Fruit fly (Drosophila melanogaster) whole organism: ENCODE data around the gene hop.

Source experiments
- CG8478 ChIP-seq: fragments of >200 bp; optimal IDR thresholded peaks from 2 replicates; lab custom pipeline; 2018; ENCODE audit warnings: inconsistent platforms
- Dll ChIP-seq: fragments of >200 bp; optimal IDR thresholded peaks from 2 replicates; lab custom pipeline; 2017
- EcR ChIP-seq, 2 experiments: fragments of >200 bp; optimal IDR thresholded peaks; 2 replicates each; lab custom pipeline; 2017; ENCODE audit warnings: missing biosample characterization in 2 of 2, missing genetic modification characterization in 2 of 2, missing genetic modification reagents in 2 of 2
- pan ChIP-seq: fragments of >200 bp; optimal IDR thresholded peaks from 2 replicates; lab custom pipeline; 2017
- psq ChIP-seq: fragments of >200 bp; optimal IDR thresholded peaks from 2 replicates; lab custom pipeline; 2017
- usp ChIP-seq: fragments of >200 bp; optimal IDR thresholded peaks from 2 replicates; lab custom pipeline; 2017; ENCODE audit warnings: missing biosample characterization, missing genetic modification characterization, mixed read lengths

Gene hop

DNA sequence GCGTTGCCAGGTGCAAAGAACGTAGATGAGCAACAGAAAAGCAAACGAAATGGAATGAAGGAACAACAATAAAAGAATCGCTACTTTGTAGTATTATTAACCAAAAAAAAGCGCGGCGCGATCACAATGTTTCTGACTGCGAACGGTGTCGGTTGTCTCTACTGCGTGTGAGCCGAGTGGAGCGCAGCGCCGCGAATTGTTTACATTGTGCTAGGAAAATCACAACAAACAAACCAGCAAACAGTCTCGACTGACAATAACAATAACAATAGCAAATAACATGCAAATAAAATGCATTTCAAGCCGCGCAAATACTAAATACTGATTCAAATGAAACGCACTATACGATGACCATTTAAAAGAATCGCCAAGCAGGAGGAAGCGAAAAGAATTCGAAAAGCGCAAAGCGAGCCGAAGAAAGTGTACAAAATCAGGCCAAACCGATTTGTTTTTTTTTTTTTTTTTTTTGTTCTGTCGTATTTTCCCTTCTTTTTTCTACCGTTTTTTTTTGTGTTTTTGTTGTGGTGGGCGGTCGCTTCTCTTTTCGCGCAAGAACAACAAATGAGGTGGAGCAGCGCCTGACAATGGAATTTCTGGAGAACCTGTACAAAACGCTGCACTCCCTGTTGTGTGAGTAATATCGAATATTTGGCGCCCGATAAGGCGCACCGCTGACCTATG, 27.9 kb downstream of the hop start, which contains the start of the genes CG34348 and Kap3:
Gene CG34348 (plus strand): TSS at position 6 of the 681 bp plus-strand sequence.
Gene Kap3 (minus strand): TSS at position 217 of the 681 bp plus-strand sequence.
- no peak for TF ChIP-seq usp (GFP tag; lab: Kevin White, UChicago)
- TF ChIP-seq EcR (GFP tag; optimal IDR thresholded peaks at IDR 0.05; lab: Kevin White, UChicago) = no peak
- TF ChIP-seq Dll (lab: Kevin White, UChicago) = no peak
- no peak for TF ChIP-seq psq
- TF ChIP-seq CG8478 = no peak
- no peak for TF ChIP-seq pan (lab: Kevin White, UChicago)

DNA sequence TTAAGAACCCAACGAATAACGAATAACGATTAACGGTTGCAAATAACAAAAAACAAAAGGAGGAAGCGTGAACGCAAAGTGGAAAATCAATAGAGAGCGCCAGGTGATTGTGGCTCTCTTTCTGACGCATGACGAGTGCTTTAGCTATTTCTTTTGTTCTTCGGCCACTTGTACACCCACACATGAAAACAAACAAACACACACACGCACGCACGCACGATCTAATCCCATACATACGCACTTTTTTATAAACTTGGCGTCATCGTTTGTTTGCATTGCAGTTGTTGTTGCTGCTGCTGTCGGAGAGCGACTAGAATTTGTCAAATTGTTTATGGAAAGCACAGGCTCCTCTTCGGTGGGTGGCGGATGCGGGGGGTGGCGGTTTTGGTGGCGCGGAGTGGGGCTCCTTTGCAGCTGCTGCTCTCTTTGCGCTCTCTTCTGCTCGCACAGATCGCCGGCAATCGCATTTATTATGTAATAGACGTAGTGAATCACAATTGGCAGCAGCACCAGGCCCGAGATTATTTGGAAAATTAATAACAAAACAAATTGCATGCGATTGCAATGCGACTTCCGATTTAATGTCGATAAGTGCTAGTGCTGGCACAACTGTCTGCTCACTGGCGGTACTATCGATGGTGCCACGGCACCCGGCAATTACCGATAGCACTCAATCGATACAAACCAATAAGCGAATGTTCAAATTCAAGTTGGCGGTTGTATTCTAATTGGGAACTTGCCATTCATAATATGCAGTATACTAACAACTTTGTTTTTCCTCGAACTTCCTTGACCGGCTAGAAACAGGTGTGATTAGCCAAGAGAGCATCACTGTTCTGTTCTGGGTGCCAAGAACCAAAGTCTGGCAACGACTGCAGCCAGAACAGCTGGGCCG, 28.7 kb downstream of the hop start:
- TF ChIP-seq usp (GFP tag; lab: Kevin White, UChicago) = no peak
- peak; percentile 40 for TF ChIP-seq Dll (lab: Kevin White, UChicago)

DNA sequence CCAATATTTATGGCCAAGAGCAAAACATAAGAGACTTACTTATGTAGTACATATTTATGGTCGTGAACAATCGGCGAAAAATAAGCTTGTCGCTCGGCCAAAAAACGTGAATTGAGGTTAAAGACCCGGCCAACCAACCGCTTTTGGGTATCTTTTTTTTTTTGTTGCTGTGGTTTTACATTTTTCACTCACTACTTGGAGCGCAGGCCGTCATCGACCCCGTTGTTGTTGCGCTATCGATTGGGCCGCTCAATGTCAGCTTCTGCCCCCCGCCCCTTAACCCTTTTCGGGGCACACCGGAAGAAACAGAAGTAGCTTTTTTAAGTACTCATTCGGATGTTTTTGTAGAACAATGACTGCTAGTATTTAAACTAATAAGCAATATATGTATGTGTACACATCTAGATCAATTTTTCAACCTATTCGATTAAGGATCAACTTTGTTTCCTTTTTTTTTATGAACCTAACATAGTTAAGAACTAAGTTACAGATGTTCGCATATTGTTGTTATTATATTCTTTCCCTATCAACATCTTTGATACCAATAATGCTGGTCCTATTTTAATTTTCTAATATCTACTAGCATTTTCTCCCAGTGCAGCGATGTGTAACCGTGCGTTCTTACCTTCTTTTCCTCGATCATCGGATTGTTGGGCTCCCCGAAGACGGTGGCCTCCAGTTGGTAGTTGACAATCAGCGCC, 29.7 kb downstream of the hop start:
- TF ChIP-seq CG8478 (no peak), Dll (lab: Kevin White, UChicago) (no peak), usp (GFP tag; lab: Kevin White, UChicago) (no peak), pan (lab: Kevin White, UChicago) (no peak), psq (no peak), EcR (GFP tag; optimal IDR thresholded peaks at IDR 0.05; lab: Kevin White, UChicago) (no peak)

DNA sequence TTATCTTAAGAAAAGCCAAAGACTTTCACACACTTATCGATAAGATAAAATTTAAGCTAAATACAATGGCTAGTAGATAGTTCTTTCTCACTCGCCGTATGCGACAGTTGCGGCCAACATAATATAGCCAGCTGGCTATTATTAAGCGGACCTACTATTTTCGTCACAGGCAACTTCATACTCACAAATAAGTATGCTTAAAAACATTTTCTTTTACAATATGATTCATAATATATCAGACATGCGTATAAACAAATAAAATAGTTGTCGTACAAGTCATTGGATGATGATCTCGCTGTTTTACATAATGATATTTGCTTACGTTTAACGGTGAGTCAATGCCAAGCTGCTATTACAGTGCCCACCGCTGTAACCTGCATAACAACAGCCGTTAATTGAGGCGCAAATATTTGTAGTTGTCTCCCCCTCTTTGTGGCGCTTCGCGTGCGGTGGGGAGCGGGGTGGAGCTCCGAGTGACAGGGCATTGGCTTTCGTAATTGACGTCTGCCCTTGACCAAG, 41.6 kb downstream of the hop start:
- TF ChIP-seq EcR (GFP tag; optimal IDR thresholded peaks at IDR 0.05; lab: Kevin White, UChicago) (no peak), Dll (lab: Kevin White, UChicago) (peak; percentile 11)

DNA sequence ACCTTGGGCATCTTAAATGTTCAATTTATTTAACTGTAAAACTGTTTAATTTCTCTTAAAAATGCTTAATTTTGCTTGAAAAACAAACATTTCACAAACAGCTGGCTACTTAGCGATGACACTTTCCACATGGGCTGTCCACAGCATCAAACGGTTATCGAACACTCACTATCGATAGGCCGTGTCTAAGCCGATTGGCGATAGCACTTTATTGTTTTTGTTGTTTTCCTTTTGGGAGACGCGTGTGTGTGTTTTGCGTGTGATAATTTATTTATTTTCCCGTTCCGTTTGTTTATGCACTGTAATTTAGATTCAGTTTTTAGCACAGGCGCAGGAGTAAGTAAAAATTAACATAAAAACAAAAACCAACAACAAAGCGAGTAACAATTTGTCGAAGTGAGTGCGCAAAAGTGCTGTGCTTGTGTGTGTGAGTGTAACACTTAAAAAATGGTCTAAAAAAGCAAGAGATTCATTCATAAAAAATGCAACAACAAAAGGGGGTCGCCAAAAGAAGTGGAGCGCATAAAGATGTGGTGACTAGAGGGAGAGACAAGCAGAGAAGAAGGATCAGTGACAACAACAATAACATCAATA, 42.6 kb downstream of the hop start, which contains the start of gene Gapvd1:
Gene Gapvd1 (plus strand): TSS at position 211 of the 594 bp plus-strand sequence.
- peak; percentile 41 for TF ChIP-seq CG8478
- TF ChIP-seq EcR (GFP tag; optimal IDR thresholded peaks at IDR 0.05; lab: Kevin White, UChicago) = no peak
- no peak for TF ChIP-seq usp (GFP tag; lab: Kevin White, UChicago)

DNA sequence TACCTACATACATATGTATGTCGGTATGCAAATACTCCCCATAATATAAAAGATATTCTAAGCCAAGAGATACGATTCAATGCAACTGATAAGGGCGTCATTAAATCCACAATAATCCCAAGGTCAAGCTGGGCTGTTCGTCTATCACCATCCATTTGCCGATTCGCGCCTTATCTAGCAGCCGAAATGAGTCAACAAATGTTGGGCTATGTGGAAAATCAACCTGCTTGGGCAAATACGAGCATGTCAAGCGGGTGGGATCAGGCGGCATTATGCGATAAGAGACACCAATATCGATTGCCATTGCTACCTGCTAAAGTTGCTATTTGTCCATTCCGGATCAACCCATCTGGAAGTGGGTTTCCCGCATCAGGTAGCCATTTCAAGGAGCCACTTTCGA, 45.2 kb downstream of the hop start:
- TF ChIP-seq Dll (lab: Kevin White, UChicago) (no peak), EcR (GFP tag; optimal IDR thresholded peaks at IDR 0.05; lab: Kevin White, UChicago) (no peak), psq (no peak), usp (GFP tag; lab: Kevin White, UChicago) (no peak), CG8478 (no peak), pan (lab: Kevin White, UChicago) (no peak)

DNA sequence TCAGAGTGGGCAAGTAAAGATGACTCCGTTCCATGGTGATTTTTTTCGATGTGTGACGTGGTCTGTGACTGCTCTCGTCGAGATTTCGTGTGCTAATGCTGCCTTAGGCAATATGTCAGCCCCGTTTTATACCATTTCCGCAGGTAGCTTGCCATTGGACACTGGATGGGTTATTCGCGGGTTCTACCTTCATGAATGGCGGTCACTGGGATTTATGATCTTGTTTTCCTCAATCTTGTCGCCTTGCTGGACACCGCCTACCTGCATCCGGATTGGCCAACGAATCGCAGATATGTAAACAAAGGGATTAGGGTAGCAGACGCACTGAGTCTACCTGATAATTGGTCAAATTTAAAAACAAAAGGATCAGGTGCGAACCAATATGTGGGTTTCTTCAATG, 45.6 kb downstream of the hop start, which contains the start of gene sisA:
Gene sisA (minus strand): TSS at position 101 of the 400 bp plus-strand sequence.
- no peak for TF ChIP-seq pan (lab: Kevin White, UChicago)

DNA sequence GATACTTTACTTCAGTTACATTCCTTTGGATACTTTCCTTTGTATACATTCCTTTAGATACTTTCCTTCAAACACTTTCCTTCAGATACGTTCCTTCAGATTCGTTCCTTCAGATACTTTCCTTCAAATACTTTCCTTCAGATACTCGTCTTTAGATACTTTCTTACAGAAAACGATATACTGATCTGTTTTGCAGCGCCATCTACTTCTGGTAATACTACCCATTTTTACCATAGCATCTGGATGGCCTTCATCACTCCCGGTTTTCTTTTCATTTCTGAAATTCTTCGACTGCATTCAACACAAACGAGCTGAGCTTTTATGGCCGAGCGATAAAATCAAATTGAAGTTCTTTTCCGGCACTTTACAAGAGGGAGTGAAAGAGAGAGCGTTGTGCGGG, 48.0 kb downstream of the hop start:
- no peak for TF ChIP-seq usp (GFP tag; lab: Kevin White, UChicago)

DNA sequence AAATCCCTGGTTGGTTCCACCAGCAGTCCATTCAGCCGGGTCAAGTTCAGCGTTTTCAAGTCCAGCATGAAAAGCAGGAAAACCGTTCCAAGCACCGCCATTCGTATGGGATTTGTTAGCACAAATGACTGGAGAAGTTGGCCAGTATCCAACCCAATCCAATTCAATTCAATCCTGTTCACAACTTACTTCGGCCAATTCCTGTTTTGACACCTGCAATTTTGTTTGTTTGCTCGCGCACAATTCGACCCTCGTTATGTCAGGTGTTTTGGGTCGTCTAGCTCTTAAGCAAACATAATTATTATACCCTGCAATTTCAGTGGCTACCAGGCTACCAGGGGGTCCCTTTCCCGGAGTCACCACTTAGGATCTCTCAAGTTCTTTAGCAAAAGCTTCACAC, 56.8 kb downstream of the hop start, which contains the start of gene Ir10a:
Gene Ir10a (minus strand): TSS at position 101 of the 400 bp plus-strand sequence.
- TF ChIP-seq pan (lab: Kevin White, UChicago) (no peak), CG8478 (no peak), usp (GFP tag; lab: Kevin White, UChicago) (no peak)
